Worm (Caenorhabditis elegans): Measurements from ENCODE around the gene cpsf-3.
A peak's percentile ranks its signal among the peaks of the same experiment; 100 is the strongest.

The cpsf-3 gene

ce11 chrIV:13258872-13259271, 23.8 kb downstream of the cpsf-3 start, which contains the start of gene JC8.16:
Gene JC8.16, plus strand, starts transcription at chrIV:13259172.
- TF ChIP-seq ama-1 (optimal IDR thresholded peaks at IDR 0.05): no peak
- TF ChIP-seq unc-62 (GFP tag; optimal IDR thresholded peaks at IDR 0.05): no peak
- no peak for TF ChIP-seq lsy-12 (tag; optimal IDR thresholded peaks at IDR 0.05)
- TF ChIP-seq aly-2 (tag; optimal IDR thresholded peaks at IDR 0.05): no peak
- no peak for TF ChIP-seq ceh-9 (tag; optimal IDR thresholded peaks at IDR 0.05)
- TF ChIP-seq nhr-28 (tag; optimal IDR thresholded peaks at IDR 0.05): no peak
- no peak for TF ChIP-seq nhr-237 (tag; optimal IDR thresholded peaks at IDR 0.05)
- no peak for TF ChIP-seq fkh-2 (tag; optimal IDR thresholded peaks at IDR 0.05)
- TF ChIP-seq egl-27 (tag; optimal IDR thresholded peaks at IDR 0.05): no peak
- TF ChIP-seq elt-3 (tag; optimal IDR thresholded peaks at IDR 0.05): no peak
- TF ChIP-seq lin-39 (tag; optimal IDR thresholded peaks at IDR 0.05): no peak
- TF ChIP-seq unc-39 (tag; optimal IDR thresholded peaks at IDR 0.05): no peak
- no peak for TF ChIP-seq jun-1 (tag; optimal IDR thresholded peaks at IDR 0.05)
- no peak for TF ChIP-seq ceh-82 (tag; optimal IDR thresholded peaks at IDR 0.05)
- no peak for TF ChIP-seq ZK546.5 (tag; optimal IDR thresholded peaks at IDR 0.05)
- TF ChIP-seq ztf-4 (tag; optimal IDR thresholded peaks at IDR 0.05): no peak
- TF ChIP-seq nhr-12 (tag; optimal IDR thresholded peaks at IDR 0.05): no peak

DNA sequence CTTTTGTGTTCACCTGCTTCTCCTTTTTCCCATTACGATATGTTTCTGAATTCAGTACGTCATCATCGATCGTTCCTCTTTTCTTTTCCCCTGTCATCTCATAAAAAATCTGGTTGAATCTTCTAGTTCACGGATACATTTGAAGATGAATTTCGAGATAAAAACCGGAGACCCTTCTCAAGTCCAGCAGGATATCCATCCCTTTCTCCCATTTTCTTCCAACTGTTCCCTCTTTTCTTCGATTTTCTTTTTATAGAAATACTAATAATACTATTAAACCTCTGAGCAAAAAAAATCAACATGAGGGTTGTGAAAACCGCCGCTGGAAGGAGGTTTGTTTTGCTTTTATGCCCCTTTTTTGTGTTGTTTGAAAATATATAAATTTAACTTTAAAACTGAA, 26.8 kb downstream of the cpsf-3 start, which contains the start of gene bus-12:
TSS of gene bus-12 (plus strand) at position 301 of the 400 bp plus-strand sequence.
- TF ChIP-seq tbx-2 (tag; optimal IDR thresholded peaks at IDR 0.05) (no peak), daf-12 (tag; optimal IDR thresholded peaks at IDR 0.05) (no peak), ceh-9 (tag; optimal IDR thresholded peaks at IDR 0.05) (no peak), sea-2 (GFP tag; optimal IDR thresholded peaks at IDR 0.05) (no peak), pqm-1 (tag; optimal IDR thresholded peaks at IDR 0.05) (no peak), skn-1 (tag; optimal IDR thresholded peaks at IDR 0.05) (no peak)

DNA sequence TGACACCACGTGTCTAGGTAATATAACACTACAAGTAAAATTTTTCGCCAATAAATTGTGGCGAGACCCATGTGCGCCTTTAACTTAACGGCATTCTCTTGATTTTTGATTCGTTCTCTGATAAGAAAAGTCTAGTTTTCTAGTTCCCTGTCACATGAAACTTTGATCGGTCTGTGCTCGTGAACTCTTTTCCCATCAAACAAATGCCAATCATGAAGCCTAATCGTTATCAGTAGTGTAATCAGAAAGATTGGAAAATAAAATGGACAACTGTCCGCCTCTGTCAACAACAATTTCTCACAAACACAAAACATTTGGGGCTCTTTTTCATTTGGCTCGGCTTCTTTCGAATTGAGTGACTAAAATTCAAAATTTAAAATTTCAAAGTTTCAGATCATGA, 28.8 kb downstream of the cpsf-3 start, which contains the start of gene ttr-45:
TSS of gene ttr-45 (plus strand) at position 385 of the 400 bp plus-strand sequence.
- TF ChIP-seq fkh-10 (GFP tag; optimal IDR thresholded peaks at IDR 0.05) (no peak), tbx-2 (tag; optimal IDR thresholded peaks at IDR 0.05) (no peak), ceh-82 (tag; optimal IDR thresholded peaks at IDR 0.05) (no peak), nfya-1 (tag; optimal IDR thresholded peaks at IDR 0.05; ENCODE audit: insufficient read depth) (peak; percentile 24), ceh-16 (tag; optimal IDR thresholded peaks at IDR 0.05) (no peak), pqm-1 (tag; optimal IDR thresholded peaks at IDR 0.05) (peak; percentile 92), daf-12 (tag; optimal IDR thresholded peaks at IDR 0.05) (no peak), mdl-1 (tag; optimal IDR thresholded peaks at IDR 0.05) (no peak), lin-15B (tag; optimal IDR thresholded peaks at IDR 0.05) (no peak), nhr-12 (tag; optimal IDR thresholded peaks at IDR 0.05) (no peak), hmg-11 (tag; optimal IDR thresholded peaks at IDR 0.05) (no peak), lin-39 (tag; optimal IDR thresholded peaks at IDR 0.05) (peak; percentile 5), nhr-11 (tag; optimal IDR thresholded peaks at IDR 0.05) (no peak), nhr-28 (tag; optimal IDR thresholded peaks at IDR 0.05) (no peak), unc-39 (tag; optimal IDR thresholded peaks at IDR 0.05) (no peak), nhr-43 (tag; optimal IDR thresholded peaks at IDR 0.05; ENCODE audit: poor library complexity, severe bottlenecking) (no peak), nhr-67 (tag; optimal IDR thresholded peaks at IDR 0.05) (no peak), ztf-4 (tag; optimal IDR thresholded peaks at IDR 0.05) (no peak), jun-1 (tag; optimal IDR thresholded peaks at IDR 0.05) (peak; percentile 61), eor-1 (tag; optimal IDR thresholded peaks at IDR 0.05) (no peak), pha-4 (tag; optimal IDR thresholded peaks at IDR 0.05) (peak; percentile 52), fkh-2 (tag; optimal IDR thresholded peaks at IDR 0.05) (no peak), unc-62 (GFP tag; optimal IDR thresholded peaks at IDR 0.05) (no peak), mml-1 (tag; optimal IDR thresholded peaks at IDR 0.05) (no peak), egl-5 (tag; optimal IDR thresholded peaks at IDR 0.05) (peak; percentile 73), elt-1 (tag; optimal IDR thresholded peaks at IDR 0.05) (no peak), elt-2 (tag; optimal IDR thresholded peaks at IDR 0.05) (peak; percentile 98), lsy-12 (tag; optimal IDR thresholded peaks at IDR 0.05) (no peak)

DNA sequence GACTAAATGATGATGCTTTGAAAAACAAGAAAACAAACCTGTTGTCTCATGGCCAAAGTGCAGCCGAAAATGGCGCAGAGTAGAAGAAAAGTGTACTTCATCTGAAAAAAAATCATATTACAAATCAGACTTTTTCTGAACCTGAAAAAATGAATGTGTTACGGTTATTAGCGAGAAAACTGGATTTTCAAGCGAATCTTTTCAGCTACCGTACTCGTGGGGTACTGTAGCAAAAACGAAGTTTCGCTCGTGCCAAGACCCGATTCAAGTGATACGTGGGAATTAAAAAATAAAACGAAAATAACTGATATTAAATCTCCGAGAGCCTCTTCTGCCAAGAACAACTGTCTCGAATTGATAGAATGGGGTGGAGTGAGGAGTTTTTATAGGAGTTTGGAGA, 30.5 kb downstream of the cpsf-3 start, which contains the start of gene ttr-51:
TSS of gene ttr-51 (minus strand) at position 101 of the 400 bp plus-strand sequence.
- no peak for TF ChIP-seq nhr-76 (tag; optimal IDR thresholded peaks at IDR 0.05)
- TF ChIP-seq unc-39 (tag; optimal IDR thresholded peaks at IDR 0.05): no peak
- no peak for TF ChIP-seq ztf-11 (tag; optimal IDR thresholded peaks at IDR 0.05)
- TF ChIP-seq ceh-16 (tag; optimal IDR thresholded peaks at IDR 0.05): no peak
- TF ChIP-seq elt-2 (tag; optimal IDR thresholded peaks at IDR 0.05): peak; percentile 41
- TF ChIP-seq jun-1 (tag; optimal IDR thresholded peaks at IDR 0.05): no peak
- peak; percentile 57 for TF ChIP-seq pqm-1 (tag; optimal IDR thresholded peaks at IDR 0.05)
- TF ChIP-seq fos-1 (tag; optimal IDR thresholded peaks at IDR 0.05): no peak

All from whole organism, L3 larva.